Fruit fly (Drosophila melanogaster): ENCODE data around the gene CG32808.

CG32808 gene

dm6 chrX:1508241-1508823, 38.7 kb upstream of the CG32808 start (continued):
- no peak for TF ChIP-seq CG4282 (GFP tag; optimal IDR thresholded peaks at IDR 0.05)
- no peak for TF ChIP-seq CG16815 (GFP tag; optimal IDR thresholded peaks at IDR 0.05)
- TF ChIP-seq CG13424 (tag; optimal IDR thresholded peaks at IDR 0.05): peak; percentile 4
- TF ChIP-seq CG2678 (tag; optimal IDR thresholded peaks at IDR 0.05): peak; percentile 33
- TF ChIP-seq crol (GFP tag; IDR thresholded peaks at IDR 0.05): peak; percentile 19; the same call in 1 of the 2 replicates
- TF ChIP-seq CTCF (GFP tag; optimal IDR thresholded peaks at IDR 0.05): no peak
- no peak for TF ChIP-seq CG6791 (GFP tag; IDR thresholded peaks at IDR 0.05; ENCODE audit: partially characterized antibody)

dm6 chrX:1507751-1508150, 38.1 kb upstream of the CG32808 start, which contains the start of gene Nmdar2:
Gene Nmdar2, minus strand, starts transcription at chrX:1507809.
- TF ChIP-seq Adf1 (GFP tag; IDR thresholded peaks at IDR 0.05) (peak; percentile 7; the same call in 1 of the 2 replicates), ro (GFP tag; IDR thresholded peaks at IDR 0.05) (no peak), Trl (optimal IDR thresholded peaks at IDR 0.05) (peak in 1 of 2 experiments; percentile 33), Trl (GFP tag; optimal IDR thresholded peaks at IDR 0.05) (no peak), crol (GFP tag; IDR thresholded peaks at IDR 0.05) (peak; percentile 75), BEAF-32 (GFP tag; optimal IDR thresholded peaks at IDR 0.05) (no peak), Deaf1 (tag; optimal IDR thresholded peaks at IDR 0.05) (peak; percentile 97), CG10543 (GFP tag; optimal IDR thresholded peaks at IDR 0.05) (no peak), D19A (tag; optimal IDR thresholded peaks at IDR 0.05) (no peak), Ptx1 (GFP tag; IDR thresholded peaks at IDR 0.05) (no peak), her (GFP tag; optimal IDR thresholded peaks at IDR 0.05) (no peak), CG1792 (GFP tag; optimal IDR thresholded peaks at IDR 0.05) (no peak), YL-1 (GFP tag; optimal IDR thresholded peaks at IDR 0.05) (no peak), CG31365 (tag; optimal IDR thresholded peaks at IDR 0.05) (no peak), CG18599 (GFP tag; optimal IDR thresholded peaks at IDR 0.05) (no peak), CG1529 (GFP tag; optimal IDR thresholded peaks at IDR 0.05) (no peak)

dm6 chrX:1482840-1483518, 13.4 kb upstream of the CG32808 start, which contains the start of the genes sta and inc:
Gene sta, minus strand, starts transcription at chrX:1483413.
Gene inc, plus strand, starts transcription at chrX:1483479.
- TF ChIP-seq Hmr (GFP tag; optimal IDR thresholded peaks at IDR 0.05) (peak; percentile 92), Bdp1 (GFP tag; optimal IDR thresholded peaks at IDR 0.05) (peak; percentile 27), CG7745 (tag; optimal IDR thresholded peaks at IDR 0.05) (peak; percentile 26), Rfx (GFP tag; IDR thresholded peaks at IDR 0.05) (peak; percentile 80), salm (tag; optimal IDR thresholded peaks at IDR 0.05) (peak; percentile 22), Lpt (GFP tag; optimal IDR thresholded peaks at IDR 0.05) (no peak), CG11093 (GFP tag; IDR thresholded peaks at IDR 0.05) (no peak), GATAe (GFP tag; conservative IDR thresholded peaks at IDR 0.05) (no peak), Max (GFP tag; optimal IDR thresholded peaks at IDR 0.05) (peak; percentile 61), exex (tag; optimal IDR thresholded peaks at IDR 0.05) (no peak), CG5180 (GFP tag; optimal IDR thresholded peaks at IDR 0.05) (peak; percentile 50), dmrt11E (tag; optimal IDR thresholded peaks at IDR 0.05) (peak; percentile 37), CG31388 (GFP tag; optimal IDR thresholded peaks at IDR 0.05) (peak; percentile 2), MTF-1 (GFP tag; optimal IDR thresholded peaks at IDR 0.05; ENCODE audit: borderline replicate concordance) (peak; percentile 86), Awh (GFP tag; IDR thresholded peaks at IDR 0.05) (peak; percentile 21; the same call in 1 of the 2 replicates), CG6791 (GFP tag; IDR thresholded peaks at IDR 0.05; ENCODE audit: partially characterized antibody) (peak; percentile 61; the same call in 2 of the 3 replicates), CG8478 (optimal IDR thresholded peaks at IDR 0.05) (no peak), vfl (GFP tag; optimal IDR thresholded peaks at IDR 0.05) (peak; percentile 42), CG6272 (GFP tag; IDR thresholded peaks at IDR 0.05) (no peak), inv (GFP tag; IDR thresholded peaks at IDR 0.05; ENCODE audit: partially characterized antibody) (peak; percentile 38; the same call in 1 of the 2 replicates), knrl (GFP tag; IDR thresholded peaks at IDR 0.05; ENCODE audit: partially characterized antibody) (peak; percentile 65), Sox102F (GFP tag; optimal IDR thresholded peaks at IDR 0.05) (no peak), CG11085 (GFP tag; IDR thresholded peaks at IDR 0.05) (no peak; the same call in 1 of the 2 replicates), Gug (GFP tag; IDR thresholded peaks at IDR 0.05) (peak; percentile 22; the same call in 1 of the 4 replicates), jing (GFP tag; optimal IDR thresholded peaks at IDR 0.05) (no peak), CG3407 (GFP tag; optimal IDR thresholded peaks at IDR 0.05) (peak; percentile 53)
